Worm (Caenorhabditis elegans): ENCODE data around the gene dhs-19.
"Not testable (repeated sequence)": the region's sequence is repeated elsewhere in the genome, so short reads cannot be mapped to it uniquely, and the experiment has no call there.

- TF ChIP-seq ztf-11 (tag; optimal IDR thresholded peaks at IDR 0.05); drap-1 (GFP tag; optimal IDR thresholded peaks at IDR 0.05); elt-3 (tag; optimal IDR thresholded peaks at IDR 0.05); M03D4.4 (tag; optimal IDR thresholded peaks at IDR 0.05); unc-62 (GFP tag; optimal IDR thresholded peaks at IDR 0.05); mab-5 (tag; optimal IDR thresholded peaks at IDR 0.05); snpc-4 (tag; optimal IDR thresholded peaks at IDR 0.05); elt-1 (tag; optimal IDR thresholded peaks at IDR 0.05; ENCODE audit: borderline replicate concordance, insufficient read depth); lin-13 (tag; optimal IDR thresholded peaks at IDR 0.05); ces-1 (GFP tag; optimal IDR thresholded peaks at IDR 0.05); flh-1 (GFP tag; optimal IDR thresholded peaks at IDR 0.05): not testable (repeated sequence)
Measured at ce11 chrV:11475638-11476037, 14.6 kb downstream of the dhs-19 start, which contains the start of gene T11F9.7.
